Fruit fly (Drosophila melanogaster) whole organism, wandering third instar larva: ENCODE results near the gene CG14282.

ENCODE experiments used
- dmrt93B ChIP-seq: fragments of 200-800 bp; sonication (Bioruptor generic); optimal IDR thresholded peaks from 2 replicates; lab custom pipeline; 2018; ENCODE audit warnings: missing biosample characterization, mild to moderate bottlenecking, missing genetic modification characterization
- h ChIP-seq: fragments of 200-800 bp; sonication (Bioruptor generic); optimal IDR thresholded peaks from 3 replicates; lab custom pipeline; 2016; ENCODE audit warnings: missing biosample characterization, mild to moderate bottlenecking, missing genetic modification characterization
- psq ChIP-seq: fragments of 200-800 bp; sonication (Bioruptor generic); optimal IDR thresholded peaks from 3 replicates; lab custom pipeline; 2017; ENCODE audit warnings: missing biosample characterization, mild to moderate bottlenecking, missing genetic modification characterization, moderate library complexity
- sage ChIP-seq: fragments of 200-800 bp; sonication (Bioruptor generic); optimal IDR thresholded peaks from 2 replicates; lab custom pipeline; 2016; ENCODE audit warnings: missing biosample characterization, mild to moderate bottlenecking, missing genetic modification characterization

DNA sequence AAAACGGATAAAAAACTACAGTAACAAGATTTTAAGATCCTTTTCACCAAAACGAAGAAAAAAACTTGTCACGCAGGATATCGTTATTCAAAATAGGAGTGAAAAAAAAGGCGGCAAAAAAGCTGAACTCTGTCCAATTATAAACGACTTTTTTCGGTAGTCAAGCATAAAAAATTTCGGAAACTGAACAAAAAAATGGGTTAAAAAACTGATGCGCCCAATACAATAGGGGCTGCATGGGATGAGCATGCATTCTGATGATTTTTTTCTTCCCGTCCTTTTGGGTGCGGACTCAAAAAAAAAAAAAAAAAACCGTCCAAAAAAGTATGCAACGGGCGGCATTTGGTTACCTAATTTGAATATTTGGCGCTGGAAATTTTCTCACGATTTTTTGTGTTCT, 2.3 kb upstream of the CG14282 start:
- TF ChIP-seq sage (GFP tag; lab: Kevin White, UChicago), result no peak
- TF ChIP-seq dmrt93B (GFP tag; lab: Kevin White, UChicago), result no peak
- no peak for TF ChIP-seq psq (GFP tag; lab: Kevin White, UChicago)
- no peak for TF ChIP-seq h (GFP tag; lab: Kevin White, UChicago)
